Worm (Caenorhabditis elegans): ENCODE data around the gene C33G3.4.

DNA sequence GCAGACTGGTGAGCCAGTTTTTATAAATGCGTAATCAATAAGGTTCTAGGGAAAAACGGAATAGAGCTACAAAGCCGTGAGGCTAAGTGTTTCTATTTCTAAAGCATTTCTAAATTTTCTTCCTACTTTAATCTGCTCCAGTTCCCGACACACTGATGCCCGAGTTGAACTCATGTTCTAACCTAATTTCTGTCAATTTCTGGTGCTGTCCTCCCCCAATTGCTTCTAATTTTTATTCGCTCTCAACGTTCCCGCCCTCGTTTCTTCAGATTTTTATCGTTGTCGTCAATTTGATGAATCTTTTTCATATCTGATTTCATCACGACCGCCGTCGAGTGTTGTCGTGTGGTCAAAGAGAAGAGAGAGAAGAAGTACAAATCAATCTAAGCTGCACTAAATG is 41.1 kb upstream of the C33G3.4 start:
- TF ChIP-seq flt-1 (GFP tag; IDR thresholded peaks at IDR 0.05), result no peak
- no peak for TF ChIP-seq T22C8.4 (GFP tag; IDR thresholded peaks at IDR 0.05)
- no peak for TF ChIP-seq cog-1 (tag; optimal IDR thresholded peaks at IDR 0.05)
- no peak for TF ChIP-seq tab-1 (GFP tag; IDR thresholded peaks at IDR 0.05)
- no peak for TF ChIP-seq klf-2 (GFP tag; conservative IDR thresholded peaks at IDR 0.05)
- TF ChIP-seq ztf-29 (GFP tag; IDR thresholded peaks at IDR 0.05), result no peak

All from whole organism, midembryonic.